Worm (Caenorhabditis elegans) whole organism, L2 larva: ENCODE data around the gene clec-183.

Experiments used
- ZK546.5 ChIP-seq: sonication (generic microtip); optimal IDR thresholded peaks from 2 replicates; lab custom pipeline; 2017; ENCODE audit warnings: missing biosample characterization, missing genetic modification characterization
- ama-1 ChIP-seq: fragments of 150-350 bp; optimal IDR thresholded peaks from 2 replicates; lab custom pipeline; 2018; ENCODE audit warnings: inconsistent platforms
- blmp-1 ChIP-seq: sonication (generic microtip); optimal IDR thresholded peaks from 2 replicates; lab custom pipeline; 2017; ENCODE audit warnings: missing genetic modification characterization, mild to moderate bottlenecking, missing compliant biosample characterization, antibody characterized with exemption, moderate library complexity; ENCODE audit not compliant: insufficient read depth
- elt-3 ChIP-seq: sonication (generic microtip); optimal IDR thresholded peaks from 2 replicates; lab custom pipeline; 2017; ENCODE audit warnings: missing biosample characterization, missing genetic modification characterization
- fos-1 ChIP-seq: fragments of 150-350 bp; optimal IDR thresholded peaks from 2 replicates; lab custom pipeline; 2014; ENCODE audit warnings: missing biosample characterization, missing genetic modification characterization
- lin-39 ChIP-seq: fragments of 150-350 bp; optimal IDR thresholded peaks from 2 replicates; lab custom pipeline; 2014; ENCODE audit warnings: missing biosample characterization, missing genetic modification reagents, missing genetic modification characterization
- lsy-2 ChIP-seq, 2 experiments: fragments of 150-350 bp in 1 of 2; sonication (generic microtip) in 1 of 2; optimal IDR thresholded peaks; 2 replicates each; lab custom pipeline; 2014 to 2017; ENCODE audit warnings: missing biosample characterization in 2 of 2, missing genetic modification characterization in 2 of 2
- nhr-10 ChIP-seq: sonication (generic microtip); optimal IDR thresholded peaks from 2 replicates; lab custom pipeline; 2017; ENCODE audit warnings: missing biosample characterization, missing genetic modification characterization
- nhr-237 ChIP-seq: fragments of 150-350 bp; optimal IDR thresholded peaks from 2 replicates; lab custom pipeline; 2014; ENCODE audit warnings: missing biosample characterization, missing genetic modification characterization
- nhr-77 ChIP-seq: fragments of 150-350 bp; optimal IDR thresholded peaks from 2 replicates; lab custom pipeline; 2014; ENCODE audit warnings: missing biosample characterization, missing genetic modification characterization
- peb-1 ChIP-seq: fragments of 150-350 bp; optimal IDR thresholded peaks from 2 replicates; lab custom pipeline; 2014; ENCODE audit warnings: missing biosample characterization, missing genetic modification characterization
- sma-3 ChIP-seq: sonication (generic microtip); optimal IDR thresholded peaks from 2 replicates; lab custom pipeline; 2016; ENCODE audit warnings: missing genetic modification reagents, missing genetic modification characterization, missing compliant biosample characterization
- unc-62 ChIP-seq: fragments of 150-350 bp; optimal IDR thresholded peaks from 2 replicates; lab custom pipeline; 2014; ENCODE audit warnings: missing biosample characterization, missing genetic modification reagents, missing genetic modification characterization
- ztf-11 ChIP-seq: sonication (generic microtip); optimal IDR thresholded peaks from 2 replicates; lab custom pipeline; 2017; ENCODE audit warnings: missing biosample characterization, missing genetic modification characterization

DNA sequence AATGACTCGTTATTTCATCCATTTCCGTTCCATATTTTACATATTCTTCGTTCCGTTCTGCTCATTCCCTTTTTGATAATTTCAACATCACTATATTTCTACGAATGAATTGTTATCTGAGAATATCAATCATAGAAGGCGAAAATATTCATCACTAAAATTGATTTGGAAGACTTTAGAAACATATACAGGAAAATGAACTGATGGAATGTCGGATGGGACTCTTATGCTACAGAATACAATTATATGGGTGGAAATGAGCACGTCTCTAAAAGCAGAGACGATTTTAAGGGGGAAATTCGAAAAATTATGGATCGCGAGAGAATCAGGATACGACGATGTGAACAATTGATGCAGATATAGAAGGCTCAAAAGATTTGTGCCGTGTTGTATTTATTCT, 7.8 kb upstream of the clec-183 start:
- no peak for TF ChIP-seq nhr-77 (tag; lab: Kevin White, UChicago)
- no peak for TF ChIP-seq lin-39 (tag; lab: Kevin White, UChicago)
- no peak for TF ChIP-seq unc-62
- TF ChIP-seq peb-1 (tag; lab: Kevin White, UChicago): no peak
- TF ChIP-seq nhr-10 (tag; lab: Kevin White, UChicago): no peak
- TF ChIP-seq blmp-1 (tag; lab: Kevin White, UChicago): no peak
- TF ChIP-seq lsy-2 (tag; optimal IDR thresholded peaks at IDR 0.05; lab: Kevin White, UChicago): no peak
- no peak for TF ChIP-seq ztf-11 (tag; lab: Kevin White, UChicago)
- no peak for TF ChIP-seq elt-3 (tag; lab: Kevin White, UChicago)
- no peak for TF ChIP-seq ama-1 (lab: Kevin White, UChicago)
- no peak for TF ChIP-seq fos-1 (tag; lab: Kevin White, UChicago)
- TF ChIP-seq ZK546.5 (tag; lab: Kevin White, UChicago): no peak
- no peak for TF ChIP-seq nhr-237 (tag; lab: Kevin White, UChicago)
- no peak for TF ChIP-seq sma-3 (GFP tag; lab: Kevin White, UChicago)
